Fruit fly (Drosophila melanogaster): ENCODE results near the gene CG14561.

DNA sequence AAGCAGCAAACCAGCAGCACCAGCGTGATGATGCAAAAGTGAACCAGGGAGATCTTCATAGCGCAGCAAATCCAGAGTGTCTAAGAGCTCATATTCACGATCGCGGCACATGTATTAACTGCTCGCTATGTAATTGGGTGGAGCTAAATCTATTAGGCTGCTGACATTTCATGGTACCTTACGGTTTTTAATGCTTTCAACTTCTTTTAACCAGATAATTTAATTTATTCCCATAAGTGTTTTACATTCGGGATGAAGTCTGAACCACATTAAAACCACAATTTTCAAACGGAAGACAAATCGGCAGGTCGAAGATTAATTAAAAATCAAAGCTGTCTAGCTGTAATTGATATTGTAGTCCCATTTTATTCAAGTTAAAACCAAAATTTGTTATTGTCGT, 36.0 kb upstream of the CG14561 start, which contains the start of gene CG43392:
- TF ChIP-seq CTCF (optimal IDR thresholded peaks at IDR 0.05), result no peak
- TF ChIP-seq CG8478 (optimal IDR thresholded peaks at IDR 0.05), result no peak
